Fruit fly (Drosophila melanogaster): ENCODE results near the gene CG3625.

Gene CG3625

DNA sequence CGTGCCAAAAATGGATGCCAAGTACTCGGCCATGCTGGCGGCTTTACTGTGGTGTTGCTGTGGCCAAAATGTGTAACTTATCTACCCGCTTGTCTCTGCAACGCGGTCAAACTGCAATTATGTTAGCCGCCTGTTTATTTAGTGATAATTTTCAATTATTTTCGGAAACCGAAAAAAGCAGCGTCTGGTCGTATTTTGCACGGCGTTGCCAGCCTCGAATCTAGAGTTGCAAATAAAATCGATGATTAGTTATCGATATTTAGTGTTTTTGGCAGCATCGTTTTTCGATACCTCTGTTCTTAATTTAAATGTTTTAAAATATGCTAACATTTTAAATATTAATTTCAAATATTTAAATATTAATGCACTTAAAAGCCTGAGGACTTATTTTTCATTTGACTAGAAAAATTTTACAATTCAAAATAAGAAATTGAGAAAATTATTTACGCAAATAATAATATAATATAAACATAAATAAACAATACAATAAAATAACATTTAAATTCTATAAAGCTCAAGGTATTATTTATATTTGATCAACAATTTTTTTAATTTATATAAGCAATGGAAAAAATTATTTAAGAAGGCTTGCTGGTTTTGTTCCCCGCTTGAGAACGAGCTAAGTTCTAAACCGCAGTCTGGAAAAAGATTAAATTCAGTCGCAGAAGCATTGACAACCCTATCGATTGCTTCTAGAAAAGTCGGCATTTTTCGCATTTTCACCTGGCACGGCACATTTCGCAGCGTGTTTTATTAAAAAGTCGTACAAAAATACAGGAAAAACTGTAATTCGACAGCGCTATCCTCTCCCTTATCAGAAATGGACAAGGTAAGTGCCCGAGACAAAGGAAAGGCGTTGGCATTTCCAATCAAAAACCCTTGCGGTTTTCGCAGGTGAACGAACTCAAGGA, 3.1 kb upstream of the CG3625 start, which contains the start of the genes U2af38 and Stip1:
U2af38 (minus strand) TSS at position 230 of the 911 bp plus-strand sequence.
Stip1 (plus strand) TSS at position 671 of the 911 bp plus-strand sequence.
- peak; percentile 4 for TF ChIP-seq Crg-1 (GFP tag; optimal IDR thresholded peaks at IDR 0.05)
- TF ChIP-seq kay (GFP tag; ENCODE audit: borderline replicate concordance): no peak
- TF ChIP-seq Hr96 (GFP tag; optimal IDR thresholded peaks at IDR 0.05): no peak
- no peak for TF ChIP-seq CG33017 (tag; optimal IDR thresholded peaks at IDR 0.05)
- TF ChIP-seq CG7045 (GFP tag; optimal IDR thresholded peaks at IDR 0.05): no peak
- TF ChIP-seq cnc (optimal IDR thresholded peaks at IDR 0.05): no peak
- TF ChIP-seq Clk (GFP tag; optimal IDR thresholded peaks at IDR 0.05): no peak
- peak; percentile 54 for TF ChIP-seq CG7101 (tag; optimal IDR thresholded peaks at IDR 0.05)
- TF ChIP-seq pad (GFP tag; optimal IDR thresholded peaks at IDR 0.05): peak; percentile 9
- TF ChIP-seq CG12768 (GFP tag; optimal IDR thresholded peaks at IDR 0.05): peak; percentile 5
- no peak for TF ChIP-seq cic (GFP tag; optimal IDR thresholded peaks at IDR 0.05)
- TF ChIP-seq bab1 (GFP tag; optimal IDR thresholded peaks at IDR 0.05): peak; percentile 17
- peak; percentile 49 for TF ChIP-seq Mnt (GFP tag; optimal IDR thresholded peaks at IDR 0.05)
- peak; percentile 30 for TF ChIP-seq CG11617 (GFP tag; optimal IDR thresholded peaks at IDR 0.05)
- TF ChIP-seq CG14711 (tag; optimal IDR thresholded peaks at IDR 0.05): peak; percentile 98
- TF ChIP-seq tj (GFP tag; optimal IDR thresholded peaks at IDR 0.05): peak; percentile 62
- TF ChIP-seq CG5204 (GFP tag; optimal IDR thresholded peaks at IDR 0.05): no peak
- no peak for TF ChIP-seq toe (GFP tag; optimal IDR thresholded peaks at IDR 0.05)
- TF ChIP-seq CG1620 (GFP tag; optimal IDR thresholded peaks at IDR 0.05): peak; percentile 14

DNA sequence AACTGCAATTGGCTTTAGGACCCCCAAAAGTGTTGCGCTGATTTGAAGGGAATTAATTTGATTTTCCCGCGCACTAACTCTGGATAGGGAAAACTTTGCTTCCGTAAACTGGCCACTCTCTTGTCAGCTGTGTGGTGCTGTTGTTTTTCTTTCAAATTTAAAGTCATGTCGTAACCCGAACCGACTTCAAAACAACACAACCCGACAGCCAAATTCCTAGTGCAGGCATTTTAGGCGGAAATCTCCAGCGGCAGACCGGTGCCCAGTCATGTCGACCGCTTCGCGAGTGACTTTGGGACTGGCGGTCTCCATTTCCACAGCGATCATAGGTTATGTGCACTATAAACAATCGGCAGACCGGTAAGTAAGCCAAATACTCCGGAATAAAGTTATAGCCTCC, 706 bp upstream of the CG3625 start, which contains the start of gene CG11562:
CG11562 (plus strand) TSS at position 119 of the 400 bp plus-strand sequence.
- no peak for TF ChIP-seq cic (GFP tag; optimal IDR thresholded peaks at IDR 0.05)
- TF ChIP-seq CG7101 (tag; optimal IDR thresholded peaks at IDR 0.05): no peak
- TF ChIP-seq tj (GFP tag; optimal IDR thresholded peaks at IDR 0.05): no peak
- TF ChIP-seq CG33017 (tag; optimal IDR thresholded peaks at IDR 0.05): no peak
- TF ChIP-seq pad (GFP tag; optimal IDR thresholded peaks at IDR 0.05): no peak
- no peak for TF ChIP-seq kay (GFP tag; ENCODE audit: borderline replicate concordance)
- no peak for TF ChIP-seq toe (GFP tag; optimal IDR thresholded peaks at IDR 0.05)
- no peak for TF ChIP-seq CG12768 (GFP tag; optimal IDR thresholded peaks at IDR 0.05)
- TF ChIP-seq ovo (GFP tag; optimal IDR thresholded peaks at IDR 0.05): no peak
- TF ChIP-seq Crg-1 (GFP tag; optimal IDR thresholded peaks at IDR 0.05): no peak
- no peak for TF ChIP-seq cnc (optimal IDR thresholded peaks at IDR 0.05)
- TF ChIP-seq CG5204 (GFP tag; optimal IDR thresholded peaks at IDR 0.05): no peak
- no peak for TF ChIP-seq bab1 (GFP tag; optimal IDR thresholded peaks at IDR 0.05)
- TF ChIP-seq Clk (GFP tag; optimal IDR thresholded peaks at IDR 0.05): no peak
- no peak for TF ChIP-seq CG7045 (GFP tag; optimal IDR thresholded peaks at IDR 0.05)
- no peak for TF ChIP-seq CG1620 (GFP tag; optimal IDR thresholded peaks at IDR 0.05)
- no peak for TF ChIP-seq CG14711 (tag; optimal IDR thresholded peaks at IDR 0.05)
- TF ChIP-seq Hr96 (GFP tag; optimal IDR thresholded peaks at IDR 0.05): no peak
- no peak for TF ChIP-seq CG11617 (GFP tag; optimal IDR thresholded peaks at IDR 0.05)

DNA sequence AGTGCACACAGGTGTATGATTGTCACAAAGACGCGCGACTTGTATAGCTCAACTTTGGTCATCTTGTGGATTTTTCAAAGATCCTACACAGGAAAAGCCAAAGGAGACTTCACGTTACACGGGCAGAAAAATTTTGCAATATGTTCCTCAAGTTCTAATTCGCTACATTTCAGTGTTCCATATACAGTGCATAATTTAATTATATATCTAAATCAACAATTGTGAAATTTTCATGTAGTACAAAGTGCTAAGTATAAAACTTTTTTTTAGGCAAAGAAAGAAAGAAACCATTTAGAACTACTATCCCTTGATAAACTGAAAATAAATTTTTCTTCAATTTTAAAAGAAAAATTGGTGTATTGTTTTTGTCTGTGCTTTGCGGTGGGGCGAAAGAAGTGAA, 646 bp downstream of the CG3625 start:
- TF ChIP-seq CG7101 (tag; optimal IDR thresholded peaks at IDR 0.05) (no peak), bab1 (GFP tag; optimal IDR thresholded peaks at IDR 0.05) (no peak)

DNA sequence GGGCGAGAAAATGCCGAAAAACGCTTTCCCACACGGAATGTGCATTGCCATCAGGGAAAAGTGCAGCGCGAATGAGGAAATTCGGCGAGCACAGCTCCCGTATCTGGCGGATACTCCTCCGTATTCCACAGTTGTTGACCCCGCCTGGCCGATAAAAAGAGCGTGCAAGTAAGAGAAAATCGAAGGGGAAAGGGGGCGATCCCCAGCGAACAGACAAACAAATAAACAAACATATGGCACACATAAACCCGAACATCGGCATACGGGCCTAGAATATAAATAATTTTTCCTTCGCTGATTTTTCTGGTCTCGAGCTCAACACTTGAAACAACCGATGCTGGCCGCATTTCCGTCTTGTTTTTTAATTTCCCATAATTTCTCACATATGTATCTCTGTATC, 1.2 kb downstream of the CG3625 start:
- TF ChIP-seq cnc (optimal IDR thresholded peaks at IDR 0.05) (no peak), Hr96 (GFP tag; optimal IDR thresholded peaks at IDR 0.05) (no peak), CG12768 (GFP tag; optimal IDR thresholded peaks at IDR 0.05) (no peak), cic (GFP tag; optimal IDR thresholded peaks at IDR 0.05) (no peak), CG1620 (GFP tag; optimal IDR thresholded peaks at IDR 0.05) (no peak), Crg-1 (GFP tag; optimal IDR thresholded peaks at IDR 0.05) (no peak)

DNA sequence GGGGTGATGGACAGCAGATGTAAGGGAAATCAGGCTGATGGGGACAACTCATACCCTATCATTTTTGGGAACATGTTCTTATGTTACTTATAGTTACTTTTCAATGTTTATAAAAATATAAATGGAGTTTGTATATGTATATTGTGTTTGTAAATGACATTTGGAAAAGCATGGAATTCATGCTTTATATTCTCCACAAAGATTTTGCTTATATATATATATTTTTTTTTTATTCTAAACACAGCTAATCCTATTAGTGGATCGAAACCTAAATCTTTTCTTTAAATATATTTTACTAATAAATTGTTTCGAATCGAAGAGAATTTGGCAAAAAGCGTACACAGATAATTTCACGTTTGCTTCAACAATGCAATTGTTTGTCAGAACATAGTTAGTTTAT, 2.6 kb downstream of the CG3625 start, which contains the start of gene Amnionless:
Amnionless (minus strand) TSS at position 101 of the 400 bp plus-strand sequence.
- TF ChIP-seq Mnt (GFP tag; optimal IDR thresholded peaks at IDR 0.05) (no peak), pad (GFP tag; optimal IDR thresholded peaks at IDR 0.05) (no peak), CG7101 (tag; optimal IDR thresholded peaks at IDR 0.05) (no peak)

DNA sequence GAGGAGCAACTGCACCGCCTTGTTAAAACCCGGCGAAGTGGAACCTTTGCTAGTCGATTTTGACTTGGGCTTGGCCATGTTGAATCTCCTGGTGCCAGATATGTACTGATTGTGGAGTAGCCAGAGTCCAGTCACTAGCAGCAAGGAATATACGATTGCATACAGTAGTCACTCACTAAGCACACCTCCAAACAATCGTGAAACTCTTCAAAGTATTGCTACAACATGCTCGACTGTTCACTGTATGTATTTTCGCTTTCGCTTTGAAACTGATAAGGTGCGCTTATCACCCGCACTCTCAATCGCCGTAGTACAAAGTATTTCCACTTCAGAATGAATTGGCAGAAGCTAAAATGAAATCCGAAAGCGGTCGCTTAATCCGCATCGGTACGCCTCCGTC, 5.2 kb downstream of the CG3625 start:
- no peak for TF ChIP-seq toe (GFP tag; optimal IDR thresholded peaks at IDR 0.05)
- peak; percentile 52 for TF ChIP-seq CG1620 (GFP tag; optimal IDR thresholded peaks at IDR 0.05)
- TF ChIP-seq bab1 (GFP tag; optimal IDR thresholded peaks at IDR 0.05): no peak
- peak; percentile 40 for TF ChIP-seq ovo (GFP tag; optimal IDR thresholded peaks at IDR 0.05)
- TF ChIP-seq CG12768 (GFP tag; optimal IDR thresholded peaks at IDR 0.05): peak; percentile 90
- TF ChIP-seq Crg-1 (GFP tag; optimal IDR thresholded peaks at IDR 0.05): peak; percentile 51
- TF ChIP-seq Hr96 (GFP tag; optimal IDR thresholded peaks at IDR 0.05): no peak
- TF ChIP-seq Mnt (GFP tag; optimal IDR thresholded peaks at IDR 0.05): peak; percentile 83
- peak; percentile 88 for TF ChIP-seq CG33017 (tag; optimal IDR thresholded peaks at IDR 0.05)
- peak; percentile 98 for TF ChIP-seq cic (GFP tag; optimal IDR thresholded peaks at IDR 0.05)
- TF ChIP-seq tj (GFP tag; optimal IDR thresholded peaks at IDR 0.05): peak; percentile 47
- TF ChIP-seq CG14711 (tag; optimal IDR thresholded peaks at IDR 0.05): peak; percentile 60
- TF ChIP-seq CG5204 (GFP tag; optimal IDR thresholded peaks at IDR 0.05): no peak
- TF ChIP-seq CG7045 (GFP tag; optimal IDR thresholded peaks at IDR 0.05): peak; percentile 76
- TF ChIP-seq kay (GFP tag; ENCODE audit: borderline replicate concordance): no peak
- TF ChIP-seq CG11617 (GFP tag; optimal IDR thresholded peaks at IDR 0.05): peak; percentile 76
- TF ChIP-seq Clk (GFP tag; optimal IDR thresholded peaks at IDR 0.05): peak; percentile 65
- peak; percentile 85 for TF ChIP-seq CG7101 (tag; optimal IDR thresholded peaks at IDR 0.05)
- TF ChIP-seq pad (GFP tag; optimal IDR thresholded peaks at IDR 0.05): peak; percentile 64
- no peak for TF ChIP-seq cnc (optimal IDR thresholded peaks at IDR 0.05)
